Fruit fly (Drosophila melanogaster): ENCODE measurements around the gene CG9368.

Gene CG9368

dm6 chr3L:19590422-19590821 lies 11.0 kb upstream of the CG9368 start, which contains the start of gene CG14100 (continued):
- TF ChIP-seq seq (GFP tag; IDR thresholded peaks at IDR 0.05) (peak; percentile 100), danr (GFP tag; IDR thresholded peaks at IDR 0.05) (peak; percentile 100), CG8281 (tag; optimal IDR thresholded peaks at IDR 0.05) (peak; percentile 98), yki (optimal IDR thresholded peaks at IDR 0.05) (no peak), CG3847 (GFP tag; IDR thresholded peaks at IDR 0.05) (peak; percentile 100), dati (GFP tag; IDR thresholded peaks at IDR 0.05) (peak; percentile 100), bowl (GFP tag; IDR thresholded peaks at IDR 0.05) (peak; percentile 100), Ptx1 (GFP tag; IDR thresholded peaks at IDR 0.05) (peak; percentile 100), Blimp-1 (GFP tag; optimal IDR thresholded peaks at IDR 0.05) (peak; percentile 100), unc-4 (GFP tag; IDR thresholded peaks at IDR 0.05; ENCODE audit: partially characterized antibody) (0 out of 2 replicates have a peak, but pooled peaks have one; percentile 16), CkIIα-i1 (GFP tag; IDR thresholded peaks at IDR 0.05) (peak; percentile 100), Hsf (GFP tag; optimal IDR thresholded peaks at IDR 0.05) (peak; percentile 100), hbn (GFP tag; IDR thresholded peaks at IDR 0.05; ENCODE audit: partially characterized antibody) (no peak), nmo (GFP tag; optimal IDR thresholded peaks at IDR 0.05) (peak; percentile 100), sd (tag; optimal IDR thresholded peaks at IDR 0.05) (peak; percentile 100), CG11093 (GFP tag; IDR thresholded peaks at IDR 0.05) (peak; percentile 100), CG10543 (GFP tag; optimal IDR thresholded peaks at IDR 0.05) (peak; percentile 100), zfh2 (GFP tag; optimal IDR thresholded peaks at IDR 0.05) (peak; percentile 100), Opbp (GFP tag; IDR thresholded peaks at IDR 0.05; ENCODE audit: partially characterized antibody) (peak; percentile 76; the same call in 2 of the 3 replicates), Gug (GFP tag; IDR thresholded peaks at IDR 0.05) (peak; percentile 100), CG6654 (GFP tag; optimal IDR thresholded peaks at IDR 0.05) (peak; percentile 97), HmgZ (tag; optimal IDR thresholded peaks at IDR 0.05) (peak; percentile 100), sisA (GFP tag; IDR thresholded peaks at IDR 0.05) (peak; percentile 100), slp2 (GFP tag; optimal IDR thresholded peaks at IDR 0.05) (peak; percentile 100), esg (GFP tag; conservative IDR thresholded peaks at IDR 0.05) (peak; percentile 100), zfh1 (GFP tag; IDR thresholded peaks at IDR 0.05) (peak; percentile 100), CG11456 (GFP tag; IDR thresholded peaks at IDR 0.05) (peak; percentile 100), prd (optimal IDR thresholded peaks at IDR 0.05) (no peak), prd (GFP tag; IDR thresholded peaks at IDR 0.05) (peak; percentile 100), CG1602 (GFP tag; optimal IDR thresholded peaks at IDR 0.05) (peak; percentile 100), Side (GFP tag; optimal IDR thresholded peaks at IDR 0.05) (peak; percentile 100), crp (GFP tag; optimal IDR thresholded peaks at IDR 0.05) (peak; percentile 94 to 95), CG5953 (GFP tag; IDR thresholded peaks at IDR 0.05) (peak; percentile 100), Aef1 (GFP tag; IDR thresholded peaks at IDR 0.05) (peak; percentile 100), CG2889 (GFP tag; IDR thresholded peaks at IDR 0.05) (peak; percentile 100), CG7556 (GFP tag; optimal IDR thresholded peaks at IDR 0.05) (peak; percentile 100), B-H2 (GFP tag; optimal IDR thresholded peaks at IDR 0.05) (peak; percentile 100), phol (tag; optimal IDR thresholded peaks at IDR 0.05) (peak; percentile 100), CG10959 (GFP tag; IDR thresholded peaks at IDR 0.05) (peak; percentile 100), Lpt (GFP tag; optimal IDR thresholded peaks at IDR 0.05) (no peak), NC2α (GFP tag; optimal IDR thresholded peaks at IDR 0.05) (peak; percentile 100), CG31224 (GFP tag; IDR thresholded peaks at IDR 0.05) (peak; percentile 100), CG30020 (tag; optimal IDR thresholded peaks at IDR 0.05) (peak; percentile 94), vnd (GFP tag; IDR thresholded peaks at IDR 0.05; ENCODE audit: partially characterized antibody) (peak; percentile 8; the same call in 1 of the 3 replicates), grn (GFP tag; optimal IDR thresholded peaks at IDR 0.05) (peak; percentile 99), Eip74EF (GFP tag; optimal IDR thresholded peaks at IDR 0.05) (peak in 1 of 2 experiments; percentile 100), jumu (GFP tag; optimal IDR thresholded peaks at IDR 0.05) (peak; percentile 100), CoRest (tag; optimal IDR thresholded peaks at IDR 0.05) (peak; percentile 100), tna (GFP tag; IDR thresholded peaks at IDR 0.05; ENCODE audit: partially characterized antibody) (no peak), CG8924 (tag; optimal IDR thresholded peaks at IDR 0.05) (peak; percentile 100), ci (GFP tag; IDR thresholded peaks at IDR 0.05) (peak; percentile 100)
